Worm (Caenorhabditis elegans) whole organism, L4 larva: ENCODE results near the gene sup-18.

Source experiments
- daf-8 ChIP-seq: fragments of 200-800 bp; sonication (Bioruptor generic); IDR thresholded peaks from 2 replicates; pipeline ENCODE4 v1.3.6; 2022; ENCODE audit warnings: missing genetic modification characterization, missing compliant biosample characterization
- lsy-2 ChIP-seq, 2 experiments: fragments of 150-350 bp in 1 of 2; sonication (generic microtip) in 1 of 2; optimal IDR thresholded peaks; 2 replicates each; lab custom pipeline; 2014 to 2017; ENCODE audit warnings: missing biosample characterization in 2 of 2, missing genetic modification characterization in 2 of 2
- ztf-7 ChIP-seq: fragments of 150-350 bp; optimal IDR thresholded peaks from 2 replicates; lab custom pipeline; 2014; ENCODE audit warnings: missing biosample characterization, missing genetic modification characterization

- TF ChIP-seq ztf-7 (no peak), daf-8 (GFP tag; lab: Robert Waterston, UW) (no peak), lsy-2 (tag; optimal IDR thresholded peaks at IDR 0.05; lab: Kevin White, UChicago) (peak in 1 of 2 experiments; percentile 29)
Measured at ce11 chrIII:7911621-7912020, 32.9 kb upstream of the sup-18 start, which contains the start of gene ZK688.7.
